Fruit fly (Drosophila melanogaster) whole organism, embryonic: ENCODE results near the gene Gdi.

Experiments
- ATbp ChIP-seq: fragments of 200-800 bp; sonication (Bioruptor generic); optimal IDR thresholded peaks from 2 replicates; lab custom pipeline; 2017; ENCODE audit warnings: missing biosample characterization, mild to moderate bottlenecking, missing genetic modification characterization, missing genetic modification reagents
- Adf1 ChIP-seq: fragments of 200-800 bp; sonication (Bioruptor generic); IDR thresholded peaks from 2 replicates; pipeline ENCODE4 v1.3.6; 2022; ENCODE audit warnings: missing biosample characterization, missing genetic modification characterization
- Aef1 ChIP-seq: fragments of 200-800 bp; sonication (Bioruptor generic); IDR thresholded peaks from 3 replicates; pipeline ENCODE4 v1.3.6; 2022; ENCODE audit warnings: missing biosample characterization, missing genetic modification characterization
- Atf-2 ChIP-seq: fragments of 200-800 bp; sonication (Bioruptor generic); optimal IDR thresholded peaks from 2 replicates; lab custom pipeline; 2016; ENCODE audit warnings: missing biosample characterization, missing genetic modification characterization
- C15 ChIP-seq: fragments of 200-800 bp; sonication (Bioruptor generic); IDR thresholded peaks from 3 replicates; pipeline ENCODE4 v1.3.6; 2022; ENCODE audit warnings: missing biosample characterization, missing genetic modification characterization
- CG10543 ChIP-seq: fragments of 200-800 bp; sonication (Bioruptor generic); optimal IDR thresholded peaks from 3 replicates; lab custom pipeline; 2017; ENCODE audit warnings: missing biosample characterization, mild to moderate bottlenecking, missing genetic modification characterization, moderate library complexity
- CG11560 ChIP-seq: fragments of 200-800 bp; sonication (Bioruptor generic); IDR thresholded peaks from 3 replicates; pipeline ENCODE4 v1.3.6; 2022; ENCODE audit warnings: missing biosample characterization, missing genetic modification characterization
- CG12104 ChIP-seq: fragments of 200-800 bp; sonication (Bioruptor generic); optimal IDR thresholded peaks from 3 replicates; lab custom pipeline; 2016; ENCODE audit warnings: missing biosample characterization, missing genetic modification characterization
- CG12769 ChIP-seq: fragments of 200-800 bp; sonication (Bioruptor generic); optimal IDR thresholded peaks from 2 replicates; lab custom pipeline; 2019; ENCODE audit warnings: missing biosample characterization, mild to moderate bottlenecking, missing genetic modification characterization, moderate library complexity
- CG15011 ChIP-seq: fragments of 200-800 bp; sonication (Bioruptor generic); optimal IDR thresholded peaks from 3 replicates; lab custom pipeline; 2018; ENCODE audit warnings: missing biosample characterization, mild to moderate bottlenecking, missing genetic modification characterization
- CG15073 ChIP-seq: fragments of 200-800 bp; sonication (Bioruptor generic); optimal IDR thresholded peaks from 2 replicates; lab custom pipeline; 2016; ENCODE audit warnings: missing biosample characterization, missing genetic modification characterization
- CG15601 ChIP-seq: fragments of 200-800 bp; sonication (Bioruptor generic); optimal IDR thresholded peaks from 3 replicates; lab custom pipeline; 2019; ENCODE audit warnings: missing biosample characterization, mild to moderate bottlenecking, missing genetic modification characterization, moderate library complexity
- CG17568 ChIP-seq: fragments of 200-800 bp; sonication (Bioruptor generic); optimal IDR thresholded peaks from 2 replicates; lab custom pipeline; 2018; ENCODE audit warnings: missing biosample characterization, mild to moderate bottlenecking, missing genetic modification characterization, moderate library complexity
- CG18599 ChIP-seq: fragments of 200-800 bp; sonication (Bioruptor generic); optimal IDR thresholded peaks from 3 replicates; lab custom pipeline; 2017; ENCODE audit warnings: missing biosample characterization, missing genetic modification characterization, mild to moderate bottlenecking, moderate library complexity, missing genetic modification reagents
- CG6683 ChIP-seq: fragments of 200-800 bp; sonication (Bioruptor generic); optimal IDR thresholded peaks from 2 replicates; lab custom pipeline; 2017; ENCODE audit warnings: missing biosample characterization, mild to moderate bottlenecking, missing genetic modification characterization, missing genetic modification reagents
- CG6854 ChIP-seq: fragments of 200-800 bp; sonication (Bioruptor generic); optimal IDR thresholded peaks from 3 replicates; lab custom pipeline; 2017; ENCODE audit warnings: missing biosample characterization, mild to moderate bottlenecking, missing genetic modification characterization
- CG9932 ChIP-seq: fragments of 200-800 bp; sonication (Bioruptor generic); IDR thresholded peaks from 2 replicates; pipeline ENCODE4 v1.3.6; 2022; ENCODE audit warnings: missing biosample characterization, missing genetic modification characterization
- Chrac-16 ChIP-seq: fragments of 200-800 bp; sonication (Bioruptor generic); optimal IDR thresholded peaks from 3 replicates; lab custom pipeline; 2016; ENCODE audit warnings: missing biosample characterization, missing genetic modification characterization
- CkIIα-i1 ChIP-seq: fragments of 200-800 bp; sonication (Bioruptor generic); IDR thresholded peaks from 2 replicates; pipeline ENCODE4 v1.3.6; 2022; ENCODE audit warnings: missing biosample characterization, missing genetic modification characterization
- Dbx ChIP-seq: fragments of 200-800 bp; sonication (Bioruptor generic); IDR thresholded peaks from 3 replicates; pipeline ENCODE4 v1.3.6; 2022; ENCODE audit warnings: missing biosample characterization, missing genetic modification characterization
- Dref ChIP-seq: fragments of 200-800 bp; sonication (Bioruptor generic); IDR thresholded peaks from 2 replicates; pipeline ENCODE4 v1.3.6; 2022; ENCODE audit warnings: missing biosample characterization, missing genetic modification characterization
- Elba2 ChIP-seq: fragments of 200-800 bp; sonication (Bioruptor generic); optimal IDR thresholded peaks from 3 replicates; lab custom pipeline; 2016; ENCODE audit warnings: missing biosample characterization, missing genetic modification characterization
- Fer2 ChIP-seq: fragments of 200-800 bp; sonication (Bioruptor generic); optimal IDR thresholded peaks from 2 replicates; lab custom pipeline; 2018; ENCODE audit warnings: missing biosample characterization, mild to moderate bottlenecking, missing genetic modification characterization, moderate library complexity
- Gsc ChIP-seq: fragments of 200-800 bp; sonication (Bioruptor generic); IDR thresholded peaks from 2 replicates; pipeline ENCODE4 v1.3.6; 2022; ENCODE audit warnings: missing biosample characterization, missing genetic modification characterization
- Gug ChIP-seq: fragments of 200-800 bp; sonication (Bioruptor generic); IDR thresholded peaks from 4 replicates; pipeline ENCODE4 v1.3.6; 2022; ENCODE audit warnings: missing biosample characterization, missing genetic modification characterization
- HHEX ChIP-seq: fragments of 200-800 bp; sonication (Bioruptor generic); optimal IDR thresholded peaks from 3 replicates; lab custom pipeline; 2017; ENCODE audit warnings: missing biosample characterization, mild to moderate bottlenecking, missing genetic modification characterization, missing genetic modification reagents
- HLH4C ChIP-seq: fragments of 200-800 bp; sonication (Bioruptor generic); IDR thresholded peaks from 3 replicates; pipeline ENCODE4 v1.3.6; 2022; ENCODE audit warnings: missing biosample characterization, missing genetic modification characterization; ENCODE audit not compliant: partially characterized antibody
- Hey ChIP-seq: fragments of 200-800 bp; sonication (Bioruptor generic); optimal IDR thresholded peaks from 3 replicates; lab custom pipeline; 2018; ENCODE audit warnings: missing biosample characterization, mild to moderate bottlenecking, missing genetic modification characterization
- Spps ChIP-seq: fragments of 200-800 bp; sonication (Bioruptor generic); optimal IDR thresholded peaks from 2 replicates; lab custom pipeline; 2018; ENCODE audit warnings: missing biosample characterization, mild to moderate bottlenecking, missing genetic modification characterization
- Sry-β ChIP-seq: fragments of 200-800 bp; sonication (Bioruptor generic); optimal IDR thresholded peaks from 2 replicates; lab custom pipeline; 2018; ENCODE audit warnings: missing biosample characterization, mild to moderate bottlenecking, missing genetic modification characterization, moderate library complexity
- Trl ChIP-seq, 3 experiments: fragments of >200 bp in 2 of 3; fragments of 200-800 bp in 1 of 3; sonication (Bioruptor generic) in 1 of 3; optimal IDR thresholded peaks; 2 replicates in 1 of 3; 3 replicates in 2 of 3; lab custom pipeline; 2016 to 2017; ENCODE audit warnings: missing biosample characterization in 1 of 3, missing genetic modification characterization in 1 of 3
- ac ChIP-seq: fragments of 200-800 bp; sonication (Bioruptor generic); optimal IDR thresholded peaks from 3 replicates; lab custom pipeline; 2017; ENCODE audit warnings: missing biosample characterization, mild to moderate bottlenecking, missing genetic modification characterization
- ara ChIP-seq: fragments of 200-800 bp; sonication (Bioruptor generic); IDR thresholded peaks from 2 replicates; pipeline ENCODE4 v1.3.6; 2022; ENCODE audit warnings: missing biosample characterization, missing genetic modification characterization
- ato ChIP-seq: fragments of 200-800 bp; sonication (Bioruptor generic); IDR thresholded peaks from 2 replicates; pipeline ENCODE4 v1.3.6; 2022; ENCODE audit warnings: missing biosample characterization, missing genetic modification characterization; ENCODE audit not compliant: partially characterized antibody
- bowl ChIP-seq: fragments of 200-800 bp; sonication (Bioruptor generic); IDR thresholded peaks from 2 replicates; pipeline ENCODE4 v1.3.6; 2022; ENCODE audit warnings: missing biosample characterization, missing genetic modification characterization
- caup ChIP-seq: fragments of 200-800 bp; sonication (Bioruptor generic); optimal IDR thresholded peaks from 3 replicates; lab custom pipeline; 2017; ENCODE audit warnings: missing biosample characterization, mild to moderate bottlenecking, missing genetic modification characterization, moderate library complexity; ENCODE audit not compliant: severe bottlenecking
- da ChIP-seq: fragments of 200-800 bp; sonication (Bioruptor generic); optimal IDR thresholded peaks from 2 replicates; lab custom pipeline; 2016; ENCODE audit warnings: missing biosample characterization, missing genetic modification characterization
- dysf ChIP-seq: fragments of 200-800 bp; sonication (Bioruptor generic); IDR thresholded peaks from 3 replicates; pipeline ENCODE4 v1.3.6; 2022; ENCODE audit warnings: missing biosample characterization, missing genetic modification characterization
- exex ChIP-seq: fragments of 200-800 bp; sonication (Bioruptor generic); optimal IDR thresholded peaks from 4 replicates; lab custom pipeline; 2018; ENCODE audit warnings: missing biosample characterization, mild to moderate bottlenecking, missing genetic modification characterization, moderate library complexity
- gfzf ChIP-seq: fragments of 200-800 bp; sonication (Bioruptor generic); optimal IDR thresholded peaks from 2 replicates; lab custom pipeline; 2016; ENCODE audit warnings: missing biosample characterization, mild to moderate bottlenecking, missing genetic modification characterization, moderate library complexity
- hb ChIP-seq: fragments of 200-800 bp; sonication (Bioruptor generic); IDR thresholded peaks from 3 replicates; pipeline ENCODE4 v1.3.6; 2022; ENCODE audit warnings: missing biosample characterization, missing genetic modification characterization; ENCODE audit not compliant: partially characterized antibody
- lab ChIP-seq: fragments of 200-800 bp; sonication (Bioruptor generic); optimal IDR thresholded peaks from 3 replicates; lab custom pipeline; 2017; ENCODE audit warnings: missing biosample characterization, missing genetic modification characterization, mild to moderate bottlenecking, moderate library complexity, missing genetic modification reagents
- lov ChIP-seq, 2 experiments: fragments of 200-800 bp in 1 of 2; fragments of >200 bp in 1 of 2; sonication (Bioruptor generic) in 1 of 2; IDR thresholded peaks in 1 of 2; optimal IDR thresholded peaks in 1 of 2; 2 replicates in 1 of 2; 3 replicates in 1 of 2; pipeline versions ENCODE4 v1.3.6 to Lab custom; 2017 to 2022; ENCODE audit warnings: missing biosample characterization in 1 of 2, missing genetic modification characterization in 1 of 2
- pnt ChIP-seq: fragments of 200-800 bp; sonication (Bioruptor generic); optimal IDR thresholded peaks from 3 replicates; lab custom pipeline; 2016; ENCODE audit warnings: missing biosample characterization, missing genetic modification characterization
- repo ChIP-seq: fragments of 200-800 bp; sonication (Bioruptor generic); optimal IDR thresholded peaks from 2 replicates; lab custom pipeline; 2016; ENCODE audit warnings: missing biosample characterization, missing genetic modification characterization
- stc ChIP-seq: fragments of 200-800 bp; sonication (Bioruptor generic); IDR thresholded peaks from 2 replicates; pipeline ENCODE4 v1.3.6; 2022; ENCODE audit warnings: missing biosample characterization, missing genetic modification characterization

Gene Gdi

dm6 chr2L:9528215-9528614, 33.5 kb upstream of the Gdi start, which contains the start of gene CG31883:
CG31883 (plus strand) TSS chr2L:9528515.
- TF ChIP-seq Atf-2, result no peak
- no peak for TF ChIP-seq HLH4C (GFP tag; lab: Robert Waterston, UW)
- no peak for TF ChIP-seq CG12104 (GFP tag; lab: Kevin White, UChicago)
- TF ChIP-seq da, result no peak
- TF ChIP-seq pnt, result no peak
- TF ChIP-seq stc (GFP tag; lab: Robert Waterston, UW), result no peak
- no peak for TF ChIP-seq CG15073 (GFP tag; lab: Kevin White, UChicago)
- no peak for TF ChIP-seq CG10543

- TF ChIP-seq CG15601 (tag; lab: Kevin White, UChicago) (peak; percentile 2), ATbp (GFP tag; lab: Kevin White, UChicago) (peak; percentile 38), caup (GFP tag; lab: Kevin White, UChicago) (peak; percentile 34), HHEX (GFP tag; lab: Kevin White, UChicago) (peak; percentile 30), Sry-β (no peak), Dref (GFP tag; lab: Robert Waterston, UW) (no peak), hb (no peak), Trl (optimal IDR thresholded peaks at IDR 0.05; lab: Kevin White, UChicago) (no peak), Trl (GFP tag; optimal IDR thresholded peaks at IDR 0.05; lab: Kevin White, UChicago) (no peak), CG18599 (GFP tag; lab: Kevin White, UChicago) (peak; percentile 27), lab (peak; percentile 43), CG15073 (GFP tag; lab: Kevin White, UChicago) (no peak)
These were observed 31.8 kb upstream of the Gdi start for dm6 chr2L:9526518-9526917.

dm6 chr2L:9525719-9526118, 31.0 kb upstream of the Gdi start:
- TF ChIP-seq gfzf (GFP tag; lab: Kevin White, UChicago) (peak; percentile 8), CG6683 (GFP tag; lab: Kevin White, UChicago) (peak; percentile 90), CG12769 (peak; percentile 93), ac (GFP tag; lab: Kevin White, UChicago) (peak; percentile 85), ato (no peak), Chrac-16 (GFP tag; lab: Kevin White, UChicago) (peak; percentile 21), repo (peak; percentile 77), CG15011 (peak; percentile 91), CG11560 (tag; lab: Robert Waterston, UW) (no peak), CkIIα-i1 (GFP tag; lab: Robert Waterston, UW) (no peak; the same call in 1 of the 2 replicates), exex (tag; lab: Kevin White, UChicago) (peak; percentile 78), CG9932 (GFP tag; lab: Robert Waterston, UW) (peak; percentile 31; the same call in 1 of the 2 replicates), C15 (GFP tag; lab: Robert Waterston, UW) (peak; percentile 68; the same call in 1 of the 3 replicates), CG6854 (peak; percentile 87), Dbx (GFP tag; lab: Robert Waterston, UW) (peak; percentile 65; the same call in 2 of the 3 replicates), bowl (GFP tag; lab: Robert Waterston, UW) (peak; percentile 67), Fer2 (tag; lab: Kevin White, UChicago) (peak; percentile 78), lab (peak; percentile 97), lov (optimal IDR thresholded peaks at IDR 0.05; lab: Kevin White, UChicago) (no peak), lov (GFP tag; IDR thresholded peaks at IDR 0.05; lab: Robert Waterston, UW) (peak; percentile 81; the same call in 2 of the 3 replicates), Adf1 (GFP tag; lab: Robert Waterston, UW) (peak; percentile 50), ara (GFP tag; lab: Robert Waterston, UW) (peak; percentile 90), CG17568 (GFP tag; lab: Kevin White, UChicago) (peak; percentile 95), dysf (GFP tag; lab: Robert Waterston, UW) (peak; percentile 73; the same call in 2 of the 3 replicates), Gug (GFP tag; lab: Robert Waterston, UW) (no peak), CG10543 (peak; percentile 98), Elba2 (GFP tag; lab: Kevin White, UChicago) (no peak), Sry-β (peak; percentile 70), Hey (tag; lab: Kevin White, UChicago) (peak; percentile 91), Spps (tag; lab: Kevin White, UChicago) (peak; percentile 87), Aef1 (GFP tag; lab: Robert Waterston, UW) (no peak), Gsc (GFP tag; lab: Robert Waterston, UW) (no peak)
